Fruit fly (Drosophila melanogaster) whole organism, embryonic: Measurements from ENCODE around the gene Mekk1.

ENCODE experiments used
- Adf1 ChIP-seq: fragments of 200-800 bp; sonication (Bioruptor generic); IDR thresholded peaks from 2 replicates; pipeline ENCODE4 v1.3.6; 2022; ENCODE audit warnings: missing biosample characterization, missing genetic modification characterization
- B-H1 ChIP-seq: fragments of 200-800 bp; sonication (Bioruptor generic); IDR thresholded peaks from 3 replicates; pipeline ENCODE4 v1.3.6; 2022; ENCODE audit warnings: missing biosample characterization, missing genetic modification characterization
- B-H2 ChIP-seq: fragments of 200-800 bp; sonication (Bioruptor generic); optimal IDR thresholded peaks from 2 replicates; lab custom pipeline; 2018; ENCODE audit warnings: missing biosample characterization, mild to moderate bottlenecking, missing genetic modification characterization
- CG10543 ChIP-seq: fragments of 200-800 bp; sonication (Bioruptor generic); optimal IDR thresholded peaks from 3 replicates; lab custom pipeline; 2017; ENCODE audit warnings: missing biosample characterization, mild to moderate bottlenecking, missing genetic modification characterization, moderate library complexity
- CG13123 ChIP-seq: fragments of 200-800 bp; sonication (Bioruptor generic); optimal IDR thresholded peaks from 2 replicates; lab custom pipeline; 2016; ENCODE audit warnings: missing biosample characterization, missing genetic modification characterization
- CG14667 ChIP-seq: fragments of 200-800 bp; sonication (Bioruptor generic); IDR thresholded peaks from 2 replicates; pipeline ENCODE4 v1.3.6; 2022; ENCODE audit warnings: missing biosample characterization, missing genetic modification characterization
- CG15073 ChIP-seq: fragments of 200-800 bp; sonication (Bioruptor generic); optimal IDR thresholded peaks from 2 replicates; lab custom pipeline; 2016; ENCODE audit warnings: missing biosample characterization, missing genetic modification characterization
- CG15269 ChIP-seq: fragments of 200-800 bp; sonication (Bioruptor generic); optimal IDR thresholded peaks from 2 replicates; lab custom pipeline; 2018; ENCODE audit warnings: missing biosample characterization, mild to moderate bottlenecking, missing genetic modification characterization, moderate library complexity
- CG1603 ChIP-seq: fragments of 200-800 bp; sonication (Bioruptor generic); optimal IDR thresholded peaks from 2 replicates; lab custom pipeline; 2019; ENCODE audit warnings: missing biosample characterization, mild to moderate bottlenecking, missing genetic modification characterization, moderate library complexity
- CG16779 ChIP-seq: fragments of 200-800 bp; sonication (Bioruptor generic); IDR thresholded peaks from 2 replicates; pipeline ENCODE4 v1.3.6; 2022; ENCODE audit warnings: missing biosample characterization, missing genetic modification characterization
- CG16863 ChIP-seq: fragments of 200-800 bp; sonication (Bioruptor generic); optimal IDR thresholded peaks from 3 replicates; lab custom pipeline; 2016; ENCODE audit warnings: missing biosample characterization, missing genetic modification characterization
- CG17361 ChIP-seq: fragments of 200-800 bp; sonication (Bioruptor generic); IDR thresholded peaks from 3 replicates; pipeline ENCODE4 v1.3.6; 2022; ENCODE audit warnings: missing biosample characterization, missing genetic modification characterization
- CG31224 ChIP-seq: fragments of 200-800 bp; sonication (Bioruptor generic); IDR thresholded peaks from 2 replicates; pipeline ENCODE4 v1.3.6; 2022; ENCODE audit warnings: missing biosample characterization, missing genetic modification characterization
- CG34376 ChIP-seq: fragments of 200-800 bp; sonication (Bioruptor generic); optimal IDR thresholded peaks from 2 replicates; lab custom pipeline; 2018; ENCODE audit warnings: missing biosample characterization, mild to moderate bottlenecking, missing genetic modification characterization
- CG3995 ChIP-seq: fragments of 200-800 bp; sonication (Bioruptor generic); optimal IDR thresholded peaks from 3 replicates; lab custom pipeline; 2016; ENCODE audit warnings: missing biosample characterization, missing genetic modification characterization
- CG5953 ChIP-seq: fragments of 200-800 bp; sonication (Bioruptor generic); IDR thresholded peaks from 2 replicates; pipeline ENCODE4 v1.3.6; 2022; ENCODE audit warnings: missing biosample characterization, missing genetic modification characterization
- CG9609 ChIP-seq: fragments of 200-800 bp; sonication (Bioruptor generic); optimal IDR thresholded peaks from 3 replicates; lab custom pipeline; 2016; ENCODE audit warnings: missing biosample characterization, missing genetic modification characterization
- Ets97D ChIP-seq: fragments of 200-800 bp; sonication (Bioruptor generic); optimal IDR thresholded peaks from 3 replicates; lab custom pipeline; 2016; ENCODE audit warnings: missing biosample characterization, missing genetic modification characterization
- Fer1 ChIP-seq: fragments of 200-800 bp; sonication (Bioruptor generic); optimal IDR thresholded peaks from 2 replicates; lab custom pipeline; 2017; ENCODE audit warnings: missing biosample characterization, mild to moderate bottlenecking, missing genetic modification characterization
- Fer2 ChIP-seq: fragments of 200-800 bp; sonication (Bioruptor generic); optimal IDR thresholded peaks from 2 replicates; lab custom pipeline; 2018; ENCODE audit warnings: missing biosample characterization, mild to moderate bottlenecking, missing genetic modification characterization, moderate library complexity
- GATAe ChIP-seq: fragments of 200-800 bp; sonication (Bioruptor generic); conservative IDR thresholded peaks from 2 replicates; pipeline ENCODE4 v1.3.6; 2022; ENCODE audit warnings: missing biosample characterization, missing genetic modification characterization
- Hand ChIP-seq: fragments of 200-800 bp; sonication (Bioruptor generic); optimal IDR thresholded peaks from 2 replicates; lab custom pipeline; 2017; ENCODE audit warnings: mild to moderate bottlenecking, missing biosample characterization, missing genetic modification reagents, missing genetic modification characterization
- Hr3 ChIP-seq: fragments of 200-800 bp; sonication (Bioruptor generic); optimal IDR thresholded peaks from 3 replicates; lab custom pipeline; 2016; ENCODE audit warnings: missing biosample characterization, missing genetic modification characterization
- Hr51 ChIP-seq, 2 experiments: fragments of 200-800 bp; sonication (Bioruptor generic); optimal IDR thresholded peaks; 2 replicates in 1 of 2; 3 replicates in 1 of 2; lab custom pipeline; 2016 to 2018; ENCODE audit warnings: missing biosample characterization in 2 of 2, missing genetic modification characterization in 2 of 2, mild to moderate bottlenecking in 1 of 2, moderate library complexity in 1 of 2
- MESR4 ChIP-seq: fragments of 200-800 bp; sonication (Bioruptor generic); optimal IDR thresholded peaks from 2 replicates; lab custom pipeline; 2018; ENCODE audit warnings: missing biosample characterization, mild to moderate bottlenecking, missing genetic modification characterization, moderate library complexity
- Pdp1 ChIP-seq, 2 experiments: fragments of 200-800 bp; sonication (Bioruptor generic); optimal IDR thresholded peaks; 3 replicates each; lab custom pipeline; 2016; ENCODE audit warnings: missing biosample characterization in 2 of 2, missing genetic modification characterization in 2 of 2, mild to moderate bottlenecking in 1 of 2, moderate library complexity in 1 of 2
- Rfx ChIP-seq: fragments of 200-800 bp; sonication (Bioruptor generic); IDR thresholded peaks from 2 replicates; pipeline ENCODE4 v1.3.6; 2022; ENCODE audit warnings: missing biosample characterization, missing genetic modification characterization
- Xbp1 ChIP-seq: fragments of 200-800 bp; sonication (Bioruptor generic); optimal IDR thresholded peaks from 3 replicates; lab custom pipeline; 2016; ENCODE audit warnings: missing biosample characterization, mild to moderate bottlenecking, missing genetic modification characterization
- ac ChIP-seq: fragments of 200-800 bp; sonication (Bioruptor generic); optimal IDR thresholded peaks from 3 replicates; lab custom pipeline; 2017; ENCODE audit warnings: missing biosample characterization, mild to moderate bottlenecking, missing genetic modification characterization
- ap ChIP-seq: fragments of 200-800 bp; sonication (Bioruptor generic); IDR thresholded peaks from 2 replicates; pipeline ENCODE4 v1.3.6; 2022; ENCODE audit warnings: missing biosample characterization, missing genetic modification characterization
- ato ChIP-seq: fragments of 200-800 bp; sonication (Bioruptor generic); IDR thresholded peaks from 2 replicates; pipeline ENCODE4 v1.3.6; 2022; ENCODE audit warnings: missing biosample characterization, missing genetic modification characterization; ENCODE audit not compliant: partially characterized antibody
- chinmo ChIP-seq: fragments of 200-800 bp; sonication (Bioruptor generic); IDR thresholded peaks from 4 replicates; pipeline ENCODE4 v1.3.6; 2022; ENCODE audit warnings: missing biosample characterization, missing genetic modification characterization; ENCODE audit not compliant: partially characterized antibody
- cwo ChIP-seq: fragments of 200-800 bp; sonication (Bioruptor generic); optimal IDR thresholded peaks from 3 replicates; lab custom pipeline; 2017; ENCODE audit warnings: missing biosample characterization, missing genetic modification characterization, mild to moderate bottlenecking, moderate library complexity, missing genetic modification reagents
- dati ChIP-seq: fragments of 200-800 bp; sonication (Bioruptor generic); IDR thresholded peaks from 2 replicates; pipeline ENCODE4 v1.3.6; 2022; ENCODE audit warnings: missing biosample characterization, missing genetic modification characterization
- eyg ChIP-seq: fragments of 200-800 bp; sonication (Bioruptor generic); optimal IDR thresholded peaks from 3 replicates; lab custom pipeline; 2016; ENCODE audit warnings: missing biosample characterization, missing genetic modification characterization
- fd102C ChIP-seq: fragments of 200-800 bp; sonication (Bioruptor generic); optimal IDR thresholded peaks from 2 replicates; lab custom pipeline; 2018; ENCODE audit warnings: missing biosample characterization, mild to moderate bottlenecking, missing genetic modification characterization, moderate library complexity
- fd64A ChIP-seq: fragments of 200-800 bp; sonication (Bioruptor generic); optimal IDR thresholded peaks from 3 replicates; lab custom pipeline; 2018; ENCODE audit warnings: missing biosample characterization, mild to moderate bottlenecking, missing genetic modification characterization
- grau ChIP-seq: fragments of 200-800 bp; optimal IDR thresholded peaks from 3 replicates; lab custom pipeline; 2019; ENCODE audit warnings: missing biosample characterization, mild to moderate bottlenecking, missing genetic modification characterization, moderate library complexity
- gt ChIP-seq: fragments of 200-800 bp; sonication (Bioruptor generic); IDR thresholded peaks from 2 replicates; pipeline ENCODE4 v1.3.6; 2022; ENCODE audit warnings: missing biosample characterization, missing genetic modification characterization
- ind ChIP-seq: fragments of 200-800 bp; sonication (Bioruptor generic); optimal IDR thresholded peaks from 3 replicates; lab custom pipeline; 2016; ENCODE audit warnings: missing biosample characterization, missing genetic modification characterization
- jumu ChIP-seq: fragments of 200-800 bp; sonication (Bioruptor generic); optimal IDR thresholded peaks from 3 replicates; lab custom pipeline; 2016; ENCODE audit warnings: missing biosample characterization, missing genetic modification characterization
- knrl ChIP-seq: fragments of 200-800 bp; sonication (Bioruptor generic); IDR thresholded peaks from 3 replicates; pipeline ENCODE4 v1.3.6; 2022; ENCODE audit warnings: missing biosample characterization, missing genetic modification characterization; ENCODE audit not compliant: partially characterized antibody
- mirr ChIP-seq: fragments of 200-800 bp; sonication (Bioruptor generic); optimal IDR thresholded peaks from 3 replicates; lab custom pipeline; 2018; ENCODE audit warnings: missing biosample characterization, mild to moderate bottlenecking, missing genetic modification characterization
- pum ChIP-seq: fragments of 200-800 bp; sonication (Bioruptor generic); optimal IDR thresholded peaks from 2 replicates; lab custom pipeline; 2016; ENCODE audit warnings: missing biosample characterization, missing genetic modification characterization
- rib ChIP-seq: fragments of 200-800 bp; sonication (Bioruptor generic); IDR thresholded peaks from 2 replicates; pipeline ENCODE4 v1.3.6; 2022; ENCODE audit warnings: missing biosample characterization, missing genetic modification characterization
- sr ChIP-seq: fragments of 200-800 bp; sonication (Bioruptor generic); IDR thresholded peaks from 3 replicates; pipeline ENCODE4 v1.3.6; 2022; ENCODE audit warnings: missing biosample characterization, missing genetic modification characterization
- stwl ChIP-seq: fragments of 200-800 bp; sonication (Bioruptor generic); optimal IDR thresholded peaks from 3 replicates; lab custom pipeline; 2018; ENCODE audit warnings: missing biosample characterization, mild to moderate bottlenecking, missing genetic modification characterization, moderate library complexity
- vvl ChIP-seq: fragments of 200-800 bp; sonication (Bioruptor generic); IDR thresholded peaks from 2 replicates; pipeline ENCODE4 v1.3.6; 2022; ENCODE audit warnings: missing biosample characterization, missing genetic modification characterization
- wor ChIP-seq: fragments of 200-800 bp; sonication (Bioruptor generic); IDR thresholded peaks from 2 replicates; pipeline ENCODE4 v1.3.6; 2022; ENCODE audit warnings: missing biosample characterization, missing genetic modification characterization

Gene Mekk1

dm6 chr3R:18741027-18741843 lies 2.2 kb downstream of the Mekk1 start (continued):
- TF ChIP-seq Xbp1 (GFP tag; lab: Kevin White, UChicago) (peak; percentile 96), CG3995 (GFP tag; lab: Kevin White, UChicago) (peak; percentile 78), jumu (GFP tag; lab: Kevin White, UChicago) (peak; percentile 66), CG15073 (GFP tag; lab: Kevin White, UChicago) (peak; percentile 67), B-H2 (GFP tag; lab: Kevin White, UChicago) (peak; percentile 75), fd102C (peak; percentile 11), pum (GFP tag; lab: Kevin White, UChicago) (peak; percentile 80), MESR4 (GFP tag; lab: Kevin White, UChicago) (peak; percentile 52), grau (peak; percentile 96), ac (GFP tag; lab: Kevin White, UChicago) (peak; percentile 45), Hand (GFP tag; lab: Kevin White, UChicago) (peak; percentile 90), Rfx (GFP tag; lab: Robert Waterston, UW) (peak; percentile 98), ind (GFP tag; lab: Kevin White, UChicago) (peak; percentile 96), CG1603 (peak; percentile 92), fd64A (GFP tag; lab: Kevin White, UChicago) (peak; percentile 94), stwl (tag; lab: Kevin White, UChicago) (peak; percentile 37), CG16779 (GFP tag; lab: Robert Waterston, UW) (peak; percentile 96), Hr3 (GFP tag; lab: Kevin White, UChicago) (peak; percentile 95), ato (GFP tag; lab: Robert Waterston, UW) (no peak), CG5953 (peak; percentile 91), CG31224 (GFP tag; lab: Robert Waterston, UW) (peak; percentile 96), CG16863 (GFP tag; lab: Kevin White, UChicago) (peak; percentile 74), Ets97D (GFP tag; lab: Kevin White, UChicago) (peak; percentile 51), Adf1 (peak; percentile 81), CG15269 (tag; lab: Kevin White, UChicago) (peak; percentile 98), ap (GFP tag; lab: Robert Waterston, UW) (peak; percentile 94), CG13123 (peak; percentile 80), CG10543 (GFP tag; lab: Kevin White, UChicago) (peak; percentile 87), sr (GFP tag; lab: Robert Waterston, UW) (peak; percentile 82), GATAe (peak; percentile 73), Fer1 (GFP tag; lab: Kevin White, UChicago) (peak; percentile 97), CG14667 (peak; percentile 95), Pdp1 (GFP tag; optimal IDR thresholded peaks at IDR 0.05; lab: Kevin White, UChicago) (peak; percentile 64 to 89), rib (GFP tag; lab: Robert Waterston, UW) (peak; percentile 97), dati (GFP tag; lab: Robert Waterston, UW) (peak; percentile 89), mirr (peak; percentile 67), vvl (GFP tag; lab: Robert Waterston, UW) (peak; percentile 98), CG17361 (GFP tag; lab: Robert Waterston, UW) (peak; percentile 97), Fer2 (tag; lab: Kevin White, UChicago) (peak; percentile 94), wor (peak; percentile 91), knrl (GFP tag; lab: Robert Waterston, UW) (no peak), CG9609 (GFP tag; lab: Kevin White, UChicago) (peak; percentile 64), B-H1 (GFP tag; lab: Robert Waterston, UW) (peak; percentile 97), chinmo (0 out of 4 replicates have a peak, but pooled peaks have one; percentile 50), gt (GFP tag; lab: Robert Waterston, UW) (peak; percentile 85), CG34376 (GFP tag; lab: Kevin White, UChicago) (peak; percentile 55), Hr51 (GFP tag; optimal IDR thresholded peaks at IDR 0.05; lab: Kevin White, UChicago) (peak; percentile 92 to 95), cwo (GFP tag; lab: Kevin White, UChicago) (peak; percentile 94), eyg (GFP tag; lab: Kevin White, UChicago) (peak; percentile 14)
